Worm (Caenorhabditis elegans) whole organism, L3 larva: ENCODE data around the gene Y59A8B.12.

Experiments
- ceh-82 ChIP-seq: fragments of 150-350 bp; optimal IDR thresholded peaks from 2 replicates; lab custom pipeline; 2014; ENCODE audit warnings: missing biosample characterization, missing genetic modification characterization
- lin-39 ChIP-seq: fragments of 150-350 bp; optimal IDR thresholded peaks from 2 replicates; lab custom pipeline; 2018; ENCODE audit warnings: missing biosample characterization, missing genetic modification reagents, missing genetic modification characterization
- pha-4 ChIP-seq: fragments of 150-350 bp; optimal IDR thresholded peaks from 2 replicates; lab custom pipeline; 2014; ENCODE audit warnings: missing biosample characterization, missing genetic modification reagents, missing genetic modification characterization
- tbx-2 ChIP-seq: sonication (generic microtip); optimal IDR thresholded peaks from 2 replicates; lab custom pipeline; 2016; ENCODE audit warnings: mild to moderate bottlenecking, missing genetic modification characterization, missing compliant biosample characterization
- unc-39 ChIP-seq: sonication (generic microtip); optimal IDR thresholded peaks from 4 replicates; lab custom pipeline; 2017; ENCODE audit warnings: missing biosample characterization, missing genetic modification characterization
- zag-1 ChIP-seq: fragments of 150-350 bp; optimal IDR thresholded peaks from 2 replicates; lab custom pipeline; 2014; ENCODE audit warnings: missing biosample characterization, missing genetic modification characterization
- ztf-4 ChIP-seq: fragments of 150-350 bp; optimal IDR thresholded peaks from 2 replicates; lab custom pipeline; 2014; ENCODE audit warnings: missing biosample characterization, missing genetic modification characterization

DNA sequence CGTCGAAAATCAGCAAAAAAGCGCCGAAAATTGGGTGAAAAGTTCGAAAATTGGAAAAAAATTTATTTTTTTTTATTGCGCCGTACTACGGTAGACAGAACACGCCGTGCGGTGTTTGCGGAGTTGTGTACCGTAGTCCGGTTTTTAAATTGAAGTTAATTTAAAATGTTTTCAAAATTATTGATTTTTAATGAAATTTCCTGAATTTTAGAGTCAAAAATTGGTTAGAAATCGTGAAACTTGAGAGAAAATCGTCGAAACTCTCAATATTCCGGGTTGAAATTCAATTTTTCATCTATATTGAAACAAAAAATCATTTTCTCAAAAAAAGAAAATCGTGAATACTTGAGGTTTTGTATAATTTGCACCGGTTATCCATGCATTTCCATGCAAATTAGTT, 4.2 kb downstream of the Y59A8B.12 start, which contains the start of gene nova-1:
- TF ChIP-seq tbx-2 (tag; lab: Kevin White, UChicago) (no peak), ceh-82 (tag; lab: Kevin White, UChicago) (no peak), ztf-4 (tag; lab: Kevin White, UChicago) (no peak), pha-4 (tag; lab: Kevin White, UChicago) (no peak), lin-39 (tag; lab: Kevin White, UChicago) (no peak), unc-39 (no peak), zag-1 (tag; lab: Kevin White, UChicago) (no peak)
